Worm (Caenorhabditis elegans) whole organism, L1 larva: Measurements from ENCODE around the gene C50F4.10.

ENCODE experiments used
- aha-1 ChIP-seq: fragments of 150-350 bp; optimal IDR thresholded peaks from 2 replicates; lab custom pipeline; 2014; ENCODE audit warnings: missing biosample characterization, missing genetic modification characterization
- blmp-1 ChIP-seq: fragments of 150-350 bp; optimal IDR thresholded peaks from 2 replicates; lab custom pipeline; 2014; ENCODE audit warnings: missing biosample characterization, missing genetic modification characterization
- ceh-90 ChIP-seq: sonication (generic microtip); optimal IDR thresholded peaks from 2 replicates; lab custom pipeline; 2016; ENCODE audit warnings: missing genetic modification characterization, missing compliant biosample characterization
- dsc-1 ChIP-seq: sonication (generic microtip); optimal IDR thresholded peaks from 2 replicates; lab custom pipeline; 2016; ENCODE audit warnings: mild to moderate bottlenecking, missing genetic modification characterization, missing compliant biosample characterization
- efl-1 ChIP-seq, 4 experiments: fragments of 150-350 bp; optimal IDR thresholded peaks in 3 of 4; peaks in 1 of 4; 1 replicate in 1 of 4; 2 replicates in 3 of 4; lab custom pipeline; 2014; ENCODE audit warnings: missing biosample characterization in 2 of 4, missing genetic modification characterization in 2 of 4, missing genetic modification reagents in 2 of 4
- egl-27 ChIP-seq, 2 experiments: fragments of 150-350 bp in 1 of 2; sonication (generic microtip); optimal IDR thresholded peaks; 3 replicates each; lab custom pipeline; 2017 to 2018; ENCODE audit warnings: missing biosample characterization in 2 of 2, missing genetic modification characterization in 2 of 2, missing genetic modification reagents in 2 of 2
- elt-2 ChIP-seq: sonication (generic microtip); optimal IDR thresholded peaks from 2 replicates; lab custom pipeline; 2016; ENCODE audit warnings: missing genetic modification characterization, mild to moderate bottlenecking, inconsistent platforms, missing compliant biosample characterization, missing genetic modification reagents
- elt-3 ChIP-seq, 6 experiments: fragments of 150-350 bp in 1 of 6; sonication (generic microtip); optimal IDR thresholded peaks; 2 replicates each; lab custom pipeline; 2017 to 2018; ENCODE audit warnings: missing biosample characterization in 6 of 6, missing genetic modification characterization in 6 of 6, inconsistent platforms in 1 of 6
- ets-5 ChIP-seq: fragments of 200-800 bp; sonication (Bioruptor generic); IDR thresholded peaks from 2 replicates; pipeline ENCODE4 v1.3.6; 2022; ENCODE audit warnings: missing genetic modification characterization, missing compliant biosample characterization
- fos-1 ChIP-seq: fragments of 150-350 bp; optimal IDR thresholded peaks from 2 replicates; lab custom pipeline; 2014; ENCODE audit warnings: missing biosample characterization, missing genetic modification characterization
- hlh-17 ChIP-seq: fragments of 200-800 bp; sonication (Bioruptor generic); optimal IDR thresholded peaks from 2 replicates; lab custom pipeline; 2018; ENCODE audit warnings: missing genetic modification characterization, mild to moderate bottlenecking, missing compliant biosample characterization, moderate library complexity, borderline replicate concordance
- lin-13 ChIP-seq: fragments of 150-350 bp; optimal IDR thresholded peaks from 2 replicates; lab custom pipeline; 2014; ENCODE audit warnings: missing biosample characterization, missing genetic modification reagents, missing genetic modification characterization
- lin-14 ChIP-seq: fragments of 200-800 bp; sonication (Bioruptor generic); optimal IDR thresholded peaks from 2 replicates; lab custom pipeline; 2018; ENCODE audit warnings: mild to moderate bottlenecking, missing genetic modification characterization, moderate library complexity, missing compliant biosample characterization
- lin-35 ChIP-seq, 2 experiments: fragments of 150-350 bp; optimal IDR thresholded peaks; 2 replicates each; lab custom pipeline; 2014; ENCODE audit warnings: missing biosample characterization in 2 of 2, missing genetic modification characterization in 2 of 2, missing genetic modification reagents in 2 of 2
- lin-39 ChIP-seq: fragments of 150-350 bp; optimal IDR thresholded peaks from 2 replicates; lab custom pipeline; 2014; ENCODE audit warnings: missing biosample characterization, missing genetic modification reagents, missing genetic modification characterization
- lir-3 ChIP-seq: sonication (generic microtip); optimal IDR thresholded peaks from 2 replicates; lab custom pipeline; 2016; ENCODE audit warnings: mild to moderate bottlenecking, missing genetic modification characterization, moderate library complexity, missing compliant biosample characterization; ENCODE audit not compliant: poor library complexity
- mdl-1 ChIP-seq, 2 experiments: fragments of 150-350 bp; optimal IDR thresholded peaks; 2 replicates each; lab custom pipeline; 2014 to 2017; ENCODE audit warnings: missing biosample characterization in 2 of 2, missing genetic modification characterization in 2 of 2, inconsistent platforms in 1 of 2
- mef-2 ChIP-seq: fragments of 150-350 bp; optimal IDR thresholded peaks from 2 replicates; lab custom pipeline; 2014; ENCODE audit warnings: missing biosample characterization, missing genetic modification characterization
- mep-1 ChIP-seq: fragments of 150-350 bp; optimal IDR thresholded peaks from 2 replicates; lab custom pipeline; 2014; ENCODE audit warnings: missing biosample characterization, missing genetic modification characterization
- nhr-12 ChIP-seq: sonication (generic microtip); optimal IDR thresholded peaks from 2 replicates; lab custom pipeline; 2017; ENCODE audit warnings: missing biosample characterization, missing genetic modification characterization
- nhr-19 ChIP-seq: fragments of 200-800 bp; sonication (Bioruptor generic); conservative IDR thresholded peaks from 2 replicates; pipeline ENCODE4 v1.3.6; 2022; ENCODE audit warnings: missing genetic modification characterization, missing compliant biosample characterization
- nhr-20 ChIP-seq: sonication (generic microtip); optimal IDR thresholded peaks from 2 replicates; lab custom pipeline; 2016; ENCODE audit warnings: mild to moderate bottlenecking, missing genetic modification characterization, missing compliant biosample characterization
- nhr-28 ChIP-seq: fragments of 150-350 bp; optimal IDR thresholded peaks from 2 replicates; lab custom pipeline; 2014; ENCODE audit warnings: missing biosample characterization, missing genetic modification characterization
- nhr-47 ChIP-seq: sonication (generic microtip); optimal IDR thresholded peaks from 2 replicates; lab custom pipeline; 2016; ENCODE audit warnings: mild to moderate bottlenecking, missing genetic modification characterization, moderate library complexity, missing compliant biosample characterization
- nhr-71 ChIP-seq: sonication (generic microtip); optimal IDR thresholded peaks from 2 replicates; lab custom pipeline; 2016; ENCODE audit warnings: mild to moderate bottlenecking, missing genetic modification characterization, moderate library complexity, missing compliant biosample characterization
- nhr-76 ChIP-seq: sonication (generic microtip); optimal IDR thresholded peaks from 2 replicates; lab custom pipeline; 2017; ENCODE audit warnings: missing biosample characterization, missing genetic modification characterization
- nhr-77 ChIP-seq: fragments of 150-350 bp; optimal IDR thresholded peaks from 2 replicates; lab custom pipeline; 2014; ENCODE audit warnings: missing biosample characterization, missing genetic modification characterization
- nhr-85 ChIP-seq: sonication (generic microtip); peaks from one replicate; lab custom pipeline; 2016; ENCODE audit warnings: missing genetic modification characterization, inconsistent platforms, missing compliant biosample characterization
- pag-3 ChIP-seq: sonication (generic microtip); optimal IDR thresholded peaks from 2 replicates; lab custom pipeline; 2017; ENCODE audit warnings: missing genetic modification characterization, mild to moderate bottlenecking, missing compliant biosample characterization, antibody characterized with exemption, borderline replicate concordance; ENCODE audit not compliant: insufficient read depth
- rnt-1 ChIP-seq: sonication (generic microtip); optimal IDR thresholded peaks from 2 replicates; lab custom pipeline; 2016; ENCODE audit warnings: mild to moderate bottlenecking, missing genetic modification characterization, moderate library complexity, missing compliant biosample characterization
- skn-1 ChIP-seq: fragments of 150-350 bp; optimal IDR thresholded peaks from 2 replicates; lab custom pipeline; 2014; ENCODE audit warnings: missing biosample characterization, missing genetic modification characterization
- snpc-4 ChIP-seq: fragments of 150-350 bp; optimal IDR thresholded peaks from 2 replicates; lab custom pipeline; 2014; ENCODE audit warnings: missing biosample characterization, missing genetic modification characterization
- sptf-1 ChIP-seq: fragments of 150-350 bp; optimal IDR thresholded peaks from 2 replicates; lab custom pipeline; 2014; ENCODE audit warnings: missing biosample characterization, missing genetic modification characterization
- sup-37 ChIP-seq: fragments of 200-800 bp; sonication (Bioruptor generic); optimal IDR thresholded peaks from 2 replicates; lab custom pipeline; 2018; ENCODE audit warnings: mild to moderate bottlenecking, missing genetic modification characterization, missing compliant biosample characterization
- unc-62 ChIP-seq: fragments of 150-350 bp; optimal IDR thresholded peaks from 2 replicates; lab custom pipeline; 2014; ENCODE audit warnings: missing biosample characterization, missing genetic modification reagents, missing genetic modification characterization
- unc-86 ChIP-seq: sonication (generic microtip); optimal IDR thresholded peaks from 2 replicates; lab custom pipeline; 2016; ENCODE audit warnings: missing genetic modification characterization, missing compliant biosample characterization
- unc-98 ChIP-seq: fragments of 200-800 bp; sonication (Bioruptor generic); IDR thresholded peaks from 2 replicates; pipeline ENCODE4 v1.3.6; 2022; ENCODE audit warnings: missing genetic modification characterization, missing compliant biosample characterization
- ztf-4 ChIP-seq: fragments of 150-350 bp; optimal IDR thresholded peaks from 2 replicates; lab custom pipeline; 2014; ENCODE audit warnings: missing biosample characterization, missing genetic modification characterization

The C50F4.10 gene

DNA sequence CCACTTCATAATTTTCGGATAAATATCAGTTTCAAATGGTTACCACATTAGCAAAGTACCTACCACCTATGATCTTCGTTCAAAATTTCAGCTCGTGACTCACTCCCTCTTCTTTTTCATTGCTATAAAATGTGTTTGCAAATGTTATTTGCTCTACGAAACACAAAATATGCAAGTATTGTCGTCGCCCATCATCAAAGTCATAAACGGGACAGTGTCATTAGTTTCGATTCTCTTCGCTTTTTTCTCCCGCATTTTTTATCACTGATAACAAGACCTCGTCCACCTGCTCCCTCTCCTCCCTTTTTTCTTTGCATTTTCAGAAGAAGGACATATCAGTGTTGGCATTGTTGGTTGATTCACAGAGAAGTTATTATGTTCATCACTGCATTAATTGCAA is 4.9 kb downstream of the C50F4.10 start, which contains the start of gene C50F4.1:
TSS of gene C50F4.1 (plus strand) at position 324 of the 400 bp plus-strand sequence.
- TF ChIP-seq elt-3 (tag; optimal IDR thresholded peaks at IDR 0.05; lab: Kevin White, UChicago) (no peak), elt-2 (peak; percentile 77), nhr-20 (tag; lab: Kevin White, UChicago) (peak; percentile 11), mef-2 (tag; lab: Kevin White, UChicago) (no peak), ztf-4 (tag; lab: Kevin White, UChicago) (no peak), nhr-12 (tag; lab: Kevin White, UChicago) (no peak), unc-86 (tag; lab: Kevin White, UChicago) (no peak), nhr-77 (tag; lab: Kevin White, UChicago) (no peak), skn-1 (tag; lab: Kevin White, UChicago) (no peak), lin-35 (GFP tag; optimal IDR thresholded peaks at IDR 0.05; lab: Kevin White, UChicago) (peak in 1 of 2 experiments; percentile 7), efl-1 (optimal IDR thresholded peaks at IDR 0.05; lab: Kevin White, UChicago) (no peak), efl-1 (GFP tag; optimal IDR thresholded peaks at IDR 0.05 in 1 of 2; lab: Kevin White, UChicago) (peak in 1 of 2 experiments; percentile 41)
- TF ChIP-seq, all 84 proteins: peak for 4

DNA sequence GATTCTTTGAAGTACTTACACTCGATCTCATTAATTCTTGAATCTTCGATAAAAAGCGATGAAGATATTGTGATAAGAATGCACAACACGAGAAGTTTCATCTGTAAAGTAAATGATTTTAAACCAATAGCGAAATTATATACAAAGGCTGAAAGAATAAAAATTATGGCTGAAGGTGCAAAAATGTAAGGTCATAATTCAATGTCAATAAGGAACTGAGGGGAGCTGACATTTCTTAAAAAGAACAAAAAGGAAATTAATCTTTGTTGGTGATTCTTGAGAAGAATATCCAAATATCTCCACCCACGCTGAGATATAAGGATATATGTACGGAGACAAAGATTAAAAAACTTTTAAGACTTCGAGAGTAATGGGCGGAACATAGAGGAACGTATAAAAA is 7.3 kb downstream of the C50F4.10 start, which contains the start of gene C50F4.9:
TSS of gene C50F4.9 (minus strand) at position 101 of the 400 bp plus-strand sequence.
- TF ChIP-seq nhr-77 (tag; lab: Kevin White, UChicago) (no peak), lir-3 (tag; lab: Kevin White, UChicago) (no peak), unc-98 (GFP tag; lab: Robert Waterston, UW) (no peak), rnt-1 (no peak), elt-3 (tag; optimal IDR thresholded peaks at IDR 0.05; lab: Kevin White, UChicago) (no peak), mdl-1 (tag; optimal IDR thresholded peaks at IDR 0.05; lab: Kevin White, UChicago) (no peak), lin-13 (no peak), nhr-47 (tag; lab: Kevin White, UChicago) (no peak), aha-1 (tag; lab: Kevin White, UChicago) (no peak), nhr-76 (tag; lab: Kevin White, UChicago) (no peak), mep-1 (tag; lab: Kevin White, UChicago) (no peak), sup-37 (GFP tag; lab: Kevin White, UChicago) (no peak), dsc-1 (tag; lab: Kevin White, UChicago) (no peak), unc-86 (tag; lab: Kevin White, UChicago) (no peak), hlh-17 (GFP tag; lab: Kevin White, UChicago) (no peak), fos-1 (tag; lab: Kevin White, UChicago) (no peak), snpc-4 (tag; lab: Kevin White, UChicago) (no peak)
- TF ChIP-seq, all 84 proteins: peak for 0

DNA sequence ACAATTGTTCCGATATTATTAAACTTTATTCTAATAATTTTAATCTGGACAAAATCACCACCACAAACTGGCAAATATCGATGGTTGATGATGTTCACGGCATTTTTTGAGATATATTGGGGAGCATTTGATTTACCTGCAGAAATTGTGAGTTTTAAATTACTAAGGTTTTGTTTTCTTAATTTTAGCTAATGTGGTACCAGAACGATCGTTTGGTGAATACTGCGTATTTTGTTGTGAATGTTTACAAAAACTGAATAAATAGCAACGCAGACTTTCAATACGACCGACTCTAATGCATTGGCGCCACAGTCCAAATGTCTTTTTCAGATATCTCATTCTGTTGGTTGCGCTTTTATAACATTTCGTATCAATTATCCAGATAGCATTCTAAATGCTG is 9.7 kb downstream of the C50F4.10 start:
- TF ChIP-seq efl-1 (optimal IDR thresholded peaks at IDR 0.05; lab: Kevin White, UChicago) (no peak), efl-1 (GFP tag; optimal IDR thresholded peaks at IDR 0.05 in 1 of 2; lab: Kevin White, UChicago) (peak in 1 of 2 experiments; percentile 52), nhr-28 (tag; lab: Kevin White, UChicago) (no peak), nhr-85 (tag; lab: Kevin White, UChicago) (no peak)
- TF ChIP-seq, all 84 proteins: peak for 1

DNA sequence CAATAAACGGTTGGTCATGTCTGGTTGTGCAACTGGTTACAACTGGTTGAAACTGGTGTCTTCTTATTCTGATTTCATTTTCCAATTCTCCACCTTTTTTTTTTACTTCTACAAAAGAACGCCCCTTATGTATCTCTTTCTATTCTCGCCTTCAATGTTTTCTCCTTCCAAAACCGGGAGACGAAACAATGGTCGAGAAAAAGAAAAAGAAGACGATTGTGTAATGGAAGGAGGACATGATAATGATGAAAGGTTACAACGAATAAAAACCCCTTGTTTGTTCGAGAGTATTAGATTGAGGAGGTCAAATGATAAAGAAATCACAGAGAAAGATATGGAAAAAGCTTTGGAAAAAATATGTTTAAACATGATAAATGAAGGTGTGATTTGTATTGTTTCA is 12.5 kb downstream of the C50F4.10 start, which contains the start of gene C50F4.8:
TSS of gene C50F4.8 (minus strand) at position 28 of the 400 bp plus-strand sequence.
- no peak for TF ChIP-seq hlh-17 (GFP tag; lab: Kevin White, UChicago)
- TF ChIP-seq pag-3 (tag; lab: Kevin White, UChicago), result no peak
- peak; percentile 2 for TF ChIP-seq lin-14 (GFP tag; lab: Kevin White, UChicago)
- TF ChIP-seq egl-27 (tag; optimal IDR thresholded peaks at IDR 0.05; lab: Kevin White, UChicago), result no peak
- TF ChIP-seq nhr-19 (GFP tag; lab: Robert Waterston, UW), result no peak
- TF ChIP-seq ceh-90 (tag; lab: Kevin White, UChicago), result no peak
- no peak for TF ChIP-seq unc-98 (GFP tag; lab: Robert Waterston, UW)
- peak in 1 of 6 experiments; percentile 49 for TF ChIP-seq elt-3 (tag; optimal IDR thresholded peaks at IDR 0.05; lab: Kevin White, UChicago)
- TF ChIP-seq mef-2 (tag; lab: Kevin White, UChicago), result no peak
- TF ChIP-seq lin-39 (tag; lab: Kevin White, UChicago), result no peak
- TF ChIP-seq unc-62 (GFP tag; lab: Kevin White, UChicago), result no peak
- TF ChIP-seq blmp-1 (tag; lab: Kevin White, UChicago), result peak; percentile 89
- no peak for TF ChIP-seq nhr-20 (tag; lab: Kevin White, UChicago)
- no peak for TF ChIP-seq ets-5 (GFP tag; lab: Robert Waterston, UW)
- no peak for TF ChIP-seq sptf-1
- TF ChIP-seq nhr-71 (tag; lab: Kevin White, UChicago), result no peak
- TF ChIP-seq unc-86 (tag; lab: Kevin White, UChicago), result no peak
- TF ChIP-seq nhr-85 (tag; lab: Kevin White, UChicago), result peak; percentile 67
- TF ChIP-seq, all 84 proteins: peak for 4
